Fruit fly (Drosophila melanogaster): Measurements from ENCODE around the gene cdm.

cdm gene

DNA sequence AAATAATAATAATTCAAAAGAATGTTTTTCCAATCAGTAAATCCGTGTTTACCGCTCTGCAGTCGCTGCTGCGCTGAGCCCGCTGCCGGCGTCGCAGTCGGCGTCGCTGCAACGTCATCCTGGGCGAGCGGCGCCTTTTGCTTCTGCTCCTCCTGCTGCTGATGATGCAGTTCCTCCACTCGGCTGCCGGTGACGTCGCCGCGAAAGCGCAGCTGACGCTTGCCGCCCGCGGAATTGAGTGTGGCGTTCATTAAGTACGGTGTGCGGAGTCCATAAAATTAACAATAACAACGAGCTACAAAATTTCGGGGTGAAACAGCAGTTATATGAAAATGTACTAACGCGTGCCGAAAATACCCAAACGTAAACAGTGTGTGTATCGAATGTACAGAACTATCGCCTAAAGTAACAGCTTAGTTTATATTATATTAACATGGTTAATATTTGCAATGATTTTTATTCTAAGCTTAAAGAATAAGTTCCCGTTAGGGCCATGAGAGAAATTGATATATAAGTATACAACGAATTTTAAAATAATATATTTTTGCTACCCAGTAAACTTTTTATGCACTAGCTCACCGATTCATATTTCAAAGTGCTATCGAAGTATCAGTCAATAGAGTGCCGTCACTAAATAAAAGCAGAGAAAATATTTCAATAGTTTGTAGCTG, 19.1 kb downstream of the cdm start, which contains the start of the genes CG7218 and Cbp20 (continued):
- TF ChIP-seq dimm (GFP tag; IDR thresholded peaks at IDR 0.05) = peak; percentile 55; the same call in 1 of the 2 replicates
- peak; percentile 59 for TF ChIP-seq CG9727 (GFP tag; optimal IDR thresholded peaks at IDR 0.05)
- TF ChIP-seq yki (optimal IDR thresholded peaks at IDR 0.05) = no peak
- peak; percentile 69 for TF ChIP-seq CG3281 (GFP tag; optimal IDR thresholded peaks at IDR 0.05)
- TF ChIP-seq ftz-f1 (GFP tag; optimal IDR thresholded peaks at IDR 0.05) = no peak
- TF ChIP-seq Drgx (GFP tag; IDR thresholded peaks at IDR 0.05) = peak; percentile 55
- peak; percentile 91 for TF ChIP-seq Dbx (GFP tag; IDR thresholded peaks at IDR 0.05)
- TF ChIP-seq CG3407 (GFP tag; optimal IDR thresholded peaks at IDR 0.05) = no peak
- peak; percentile 76 for TF ChIP-seq CG34224 (GFP tag; IDR thresholded peaks at IDR 0.05; ENCODE audit: partially characterized antibody)
- TF ChIP-seq CG14014 (GFP tag; IDR thresholded peaks at IDR 0.05) = peak; percentile 83
- 0 out of 3 replicates have a peak, but pooled peaks have one; percentile 8 for TF ChIP-seq CG11695 (GFP tag; IDR thresholded peaks at IDR 0.05)
- no peak for TF ChIP-seq bigmax (GFP tag; optimal IDR thresholded peaks at IDR 0.05)
- TF ChIP-seq Hr3 (GFP tag; optimal IDR thresholded peaks at IDR 0.05) = peak; percentile 76
- TF ChIP-seq prd (optimal IDR thresholded peaks at IDR 0.05) = no peak
- TF ChIP-seq prd (GFP tag; IDR thresholded peaks at IDR 0.05) = peak; percentile 75
- no peak for TF ChIP-seq dan (GFP tag; IDR thresholded peaks at IDR 0.05)
- TF ChIP-seq Doc3 (GFP tag; IDR thresholded peaks at IDR 0.05; ENCODE audit: partially characterized antibody) = peak; percentile 88
- no peak for TF ChIP-seq ap (GFP tag; IDR thresholded peaks at IDR 0.05)
- peak; percentile 84 for TF ChIP-seq Xbp1 (GFP tag; optimal IDR thresholded peaks at IDR 0.05)
- TF ChIP-seq CG7928 (GFP tag; optimal IDR thresholded peaks at IDR 0.05) = peak; percentile 21
- TF ChIP-seq Deaf1 (tag; optimal IDR thresholded peaks at IDR 0.05) = peak; percentile 47
- peak; percentile 58 to 71 for TF ChIP-seq Pdp1 (GFP tag; optimal IDR thresholded peaks at IDR 0.05)
- peak; percentile 79 for TF ChIP-seq Bgb (GFP tag; IDR thresholded peaks at IDR 0.05; ENCODE audit: partially characterized antibody)
- TF ChIP-seq br (optimal IDR thresholded peaks at IDR 0.05) = no peak
- TF ChIP-seq CG1529 (GFP tag; optimal IDR thresholded peaks at IDR 0.05) = peak; percentile 18
- TF ChIP-seq slp2 (GFP tag; optimal IDR thresholded peaks at IDR 0.05) = peak; percentile 8
- TF ChIP-seq nau (GFP tag; optimal IDR thresholded peaks at IDR 0.05) = peak; percentile 36
- peak; percentile 83 for TF ChIP-seq az2 (GFP tag; optimal IDR thresholded peaks at IDR 0.05)
- peak; percentile 93 for TF ChIP-seq Rfx (GFP tag; IDR thresholded peaks at IDR 0.05)
- TF ChIP-seq CG7372 (GFP tag; IDR thresholded peaks at IDR 0.05) = peak; percentile 45; the same call in 1 of the 2 replicates
- no peak for TF ChIP-seq NC2α (GFP tag; optimal IDR thresholded peaks at IDR 0.05)
- TF ChIP-seq CrebB (tag; optimal IDR thresholded peaks at IDR 0.05) = peak; percentile 3
- no peak for TF ChIP-seq pros (GFP tag; optimal IDR thresholded peaks at IDR 0.05)
- TF ChIP-seq wor (GFP tag; IDR thresholded peaks at IDR 0.05) = no peak
- peak; percentile 91 for TF ChIP-seq Scr (GFP tag; IDR thresholded peaks at IDR 0.05; ENCODE audit: partially characterized antibody)
- peak; percentile 78 for TF ChIP-seq ranshi (GFP tag; IDR thresholded peaks at IDR 0.05)
- TF ChIP-seq esg (GFP tag; conservative IDR thresholded peaks at IDR 0.05) = 0 out of 2 replicates have a peak, but pooled peaks have one; percentile 26
- TF ChIP-seq Fer1 (GFP tag; optimal IDR thresholded peaks at IDR 0.05) = peak; percentile 30
- TF ChIP-seq CG16779 (GFP tag; IDR thresholded peaks at IDR 0.05) = peak; percentile 73
- peak; percentile 34; the same call in 1 of the 2 replicates for TF ChIP-seq ssp (GFP tag; IDR thresholded peaks at IDR 0.05)
- TF ChIP-seq gsb-n (tag; optimal IDR thresholded peaks at IDR 0.05) = peak; percentile 20
- peak; percentile 69 for TF ChIP-seq CG13894 (tag; optimal IDR thresholded peaks at IDR 0.05)
- TF ChIP-seq croc (GFP tag; conservative IDR thresholded peaks at IDR 0.05) = peak; percentile 23; the same call in 1 of the 3 replicates
- peak; percentile 65 for TF ChIP-seq CG33557 (GFP tag; optimal IDR thresholded peaks at IDR 0.05)
- TF ChIP-seq Ssrp (tag; optimal IDR thresholded peaks at IDR 0.05) = peak; percentile 49
- TF ChIP-seq CG12744 (GFP tag; optimal IDR thresholded peaks at IDR 0.05) = peak; percentile 59
- peak; percentile 71 for TF ChIP-seq grau (tag; optimal IDR thresholded peaks at IDR 0.05)
- peak; percentile 91 for TF ChIP-seq CG13287 (GFP tag; IDR thresholded peaks at IDR 0.05; ENCODE audit: partially characterized antibody)
- peak; percentile 87 for TF ChIP-seq CG1602 (GFP tag; optimal IDR thresholded peaks at IDR 0.05)
- peak; percentile 79 for TF ChIP-seq CG10267 (tag; optimal IDR thresholded peaks at IDR 0.05)
